Fruit fly (Drosophila melanogaster) whole organism, embryonic: ENCODE results near the gene Ir94a.

Source experiments
- CG10543 ChIP-seq: fragments of 200-800 bp; sonication (Bioruptor generic); optimal IDR thresholded peaks from 3 replicates; lab custom pipeline; 2017; ENCODE audit warnings: missing biosample characterization, mild to moderate bottlenecking, missing genetic modification characterization, moderate library complexity
- CG10959 ChIP-seq: fragments of 200-800 bp; sonication (Bioruptor generic); IDR thresholded peaks from 2 replicates; pipeline ENCODE4 v1.3.6; 2022; ENCODE audit warnings: missing biosample characterization, missing genetic modification characterization
- CG13123 ChIP-seq: fragments of 200-800 bp; sonication (Bioruptor generic); optimal IDR thresholded peaks from 2 replicates; lab custom pipeline; 2016; ENCODE audit warnings: missing biosample characterization, missing genetic modification characterization
- CG13424 ChIP-seq: fragments of 200-800 bp; sonication (Bioruptor generic); optimal IDR thresholded peaks from 2 replicates; lab custom pipeline; 2019; ENCODE audit warnings: missing biosample characterization, mild to moderate bottlenecking, missing genetic modification characterization, moderate library complexity
- CG14441 ChIP-seq: fragments of 200-800 bp; sonication (Bioruptor generic); IDR thresholded peaks from 2 replicates; pipeline ENCODE4 v1.3.6; 2022; ENCODE audit warnings: missing biosample characterization, missing genetic modification characterization
- CG14965 ChIP-seq: fragments of 200-800 bp; sonication (Bioruptor generic); optimal IDR thresholded peaks from 2 replicates; lab custom pipeline; 2016; ENCODE audit warnings: missing biosample characterization, missing genetic modification characterization, borderline replicate concordance
- CG15514 ChIP-seq: fragments of 200-800 bp; sonication (Bioruptor generic); optimal IDR thresholded peaks from 3 replicates; lab custom pipeline; 2017; ENCODE audit warnings: missing biosample characterization, missing genetic modification characterization, mild to moderate bottlenecking, moderate library complexity, missing genetic modification reagents
- CG17328 ChIP-seq: fragments of 200-800 bp; sonication (Bioruptor generic); IDR thresholded peaks from 2 replicates; pipeline ENCODE4 v1.3.6; 2022; ENCODE audit warnings: missing biosample characterization, missing genetic modification characterization
- CG17568 ChIP-seq: fragments of 200-800 bp; sonication (Bioruptor generic); optimal IDR thresholded peaks from 2 replicates; lab custom pipeline; 2018; ENCODE audit warnings: missing biosample characterization, mild to moderate bottlenecking, missing genetic modification characterization, moderate library complexity
- CG3163 ChIP-seq: fragments of 200-800 bp; sonication (Bioruptor generic); optimal IDR thresholded peaks from 3 replicates; lab custom pipeline; 2016; ENCODE audit warnings: missing biosample characterization, missing genetic modification characterization
- CG4820 ChIP-seq: fragments of 200-800 bp; sonication (Bioruptor generic); optimal IDR thresholded peaks from 3 replicates; lab custom pipeline; 2016; ENCODE audit warnings: missing biosample characterization, missing genetic modification characterization
- CG5180 ChIP-seq: fragments of 200-800 bp; sonication (Bioruptor generic); optimal IDR thresholded peaks from 3 replicates; lab custom pipeline; 2017; ENCODE audit warnings: missing biosample characterization, missing genetic modification characterization, mild to moderate bottlenecking, moderate library complexity, missing genetic modification reagents
- CG6689 ChIP-seq: fragments of 200-800 bp; sonication (Bioruptor generic); IDR thresholded peaks from 2 replicates; pipeline ENCODE4 v1.3.6; 2022; ENCODE audit warnings: missing biosample characterization, missing genetic modification characterization
- CG6765 ChIP-seq: fragments of 200-800 bp; sonication (Bioruptor generic); optimal IDR thresholded peaks from 3 replicates; lab custom pipeline; 2017; ENCODE audit warnings: missing biosample characterization, mild to moderate bottlenecking, missing genetic modification characterization
- CG6813 ChIP-seq: fragments of 200-800 bp; sonication (Bioruptor generic); optimal IDR thresholded peaks from 2 replicates; lab custom pipeline; 2017; ENCODE audit warnings: missing biosample characterization, missing genetic modification characterization, mild to moderate bottlenecking, moderate library complexity, missing genetic modification reagents
- CG6854 ChIP-seq: fragments of 200-800 bp; sonication (Bioruptor generic); optimal IDR thresholded peaks from 3 replicates; lab custom pipeline; 2017; ENCODE audit warnings: missing biosample characterization, mild to moderate bottlenecking, missing genetic modification characterization
- CG7556 ChIP-seq: fragments of 200-800 bp; sonication (Bioruptor generic); optimal IDR thresholded peaks from 2 replicates; lab custom pipeline; 2017; ENCODE audit warnings: missing biosample characterization, mild to moderate bottlenecking, missing genetic modification characterization
- CG8281 ChIP-seq: fragments of 200-800 bp; sonication (Bioruptor generic); optimal IDR thresholded peaks from 2 replicates; lab custom pipeline; 2018; ENCODE audit warnings: missing biosample characterization, mild to moderate bottlenecking, missing genetic modification characterization, moderate library complexity
- CG8290 ChIP-seq, 3 experiments: fragments of 200-800 bp; sonication (Bioruptor generic); optimal IDR thresholded peaks; 2 replicates each; lab custom pipeline; 2016 to 2019; ENCODE audit warnings: missing biosample characterization in 3 of 3, missing genetic modification characterization in 3 of 3, mild to moderate bottlenecking in 2 of 3, moderate library complexity in 1 of 3
- Camta ChIP-seq: fragments of 200-800 bp; sonication (Bioruptor generic); optimal IDR thresholded peaks from 2 replicates; lab custom pipeline; 2016; ENCODE audit warnings: missing biosample characterization, missing genetic modification characterization
- Chrac-16 ChIP-seq: fragments of 200-800 bp; sonication (Bioruptor generic); optimal IDR thresholded peaks from 3 replicates; lab custom pipeline; 2016; ENCODE audit warnings: missing biosample characterization, missing genetic modification characterization
- CoRest ChIP-seq: fragments of 200-800 bp; sonication (Bioruptor generic); optimal IDR thresholded peaks from 3 replicates; lab custom pipeline; 2018; ENCODE audit warnings: missing biosample characterization, mild to moderate bottlenecking, missing genetic modification characterization, moderate library complexity
- Ets65A ChIP-seq: fragments of 200-800 bp; sonication (Bioruptor generic); peaks from one replicate; lab custom pipeline; 2016; ENCODE audit warnings: missing biosample characterization, missing genetic modification characterization
- Fer1 ChIP-seq: fragments of 200-800 bp; sonication (Bioruptor generic); optimal IDR thresholded peaks from 2 replicates; lab custom pipeline; 2017; ENCODE audit warnings: missing biosample characterization, mild to moderate bottlenecking, missing genetic modification characterization
- HmgZ ChIP-seq: fragments of 200-800 bp; sonication (Bioruptor generic); optimal IDR thresholded peaks from 2 replicates; lab custom pipeline; 2018; ENCODE audit warnings: missing biosample characterization, mild to moderate bottlenecking, missing genetic modification characterization
- Kr ChIP-seq: fragments of 200-800 bp; sonication (Bioruptor generic); optimal IDR thresholded peaks from 2 replicates; lab custom pipeline; 2017; ENCODE audit warnings: missing biosample characterization, mild to moderate bottlenecking, missing genetic modification characterization
- MESR4 ChIP-seq: fragments of 200-800 bp; sonication (Bioruptor generic); optimal IDR thresholded peaks from 2 replicates; lab custom pipeline; 2018; ENCODE audit warnings: missing biosample characterization, mild to moderate bottlenecking, missing genetic modification characterization, moderate library complexity
- Mad ChIP-seq: fragments of 200-800 bp; sonication (Bioruptor generic); optimal IDR thresholded peaks from 2 replicates; lab custom pipeline; 2016; ENCODE audit warnings: missing biosample characterization, missing genetic modification characterization
- Myb ChIP-seq: fragments of 200-800 bp; sonication (Bioruptor generic); optimal IDR thresholded peaks from 2 replicates; lab custom pipeline; 2016; ENCODE audit warnings: missing biosample characterization, missing genetic modification characterization
- Nf-YB ChIP-seq: fragments of 200-800 bp; sonication (Bioruptor generic); optimal IDR thresholded peaks from 3 replicates; lab custom pipeline; 2019; ENCODE audit warnings: missing biosample characterization, mild to moderate bottlenecking, missing genetic modification characterization, moderate library complexity
- Six4 ChIP-seq: fragments of 200-800 bp; sonication (Bioruptor generic); optimal IDR thresholded peaks from 2 replicates; lab custom pipeline; 2016; ENCODE audit warnings: missing biosample characterization, missing genetic modification characterization
- Sox100B ChIP-seq: fragments of 200-800 bp; sonication (Bioruptor generic); optimal IDR thresholded peaks from 3 replicates; lab custom pipeline; 2018; ENCODE audit warnings: missing biosample characterization, mild to moderate bottlenecking, missing genetic modification characterization
- Sox102F ChIP-seq: fragments of 200-800 bp; sonication (Bioruptor generic); optimal IDR thresholded peaks from 2 replicates; lab custom pipeline; 2018; ENCODE audit warnings: missing biosample characterization, mild to moderate bottlenecking, missing genetic modification characterization, moderate library complexity
- Xrp1 ChIP-seq: fragments of 200-800 bp; sonication (Bioruptor generic); IDR thresholded peaks from 2 replicates; pipeline ENCODE4 v1.3.6; 2022; ENCODE audit warnings: missing biosample characterization, missing genetic modification characterization
- bcd ChIP-seq: fragments of 200-800 bp; sonication (Bioruptor generic); optimal IDR thresholded peaks from 2 replicates; lab custom pipeline; 2017; ENCODE audit warnings: missing biosample characterization, mild to moderate bottlenecking, missing genetic modification characterization
- bigmax ChIP-seq: fragments of 200-800 bp; sonication (Bioruptor generic); optimal IDR thresholded peaks from 2 replicates; lab custom pipeline; 2018; ENCODE audit warnings: missing biosample characterization, mild to moderate bottlenecking, missing genetic modification characterization
- fd3F ChIP-seq: fragments of 200-800 bp; sonication (Bioruptor generic); optimal IDR thresholded peaks from 2 replicates; lab custom pipeline; 2018; ENCODE audit warnings: missing biosample characterization, mild to moderate bottlenecking, missing genetic modification characterization, moderate library complexity
- fru ChIP-seq: fragments of >200 bp; optimal IDR thresholded peaks from 2 replicates; lab custom pipeline; 2017
- gem ChIP-seq: fragments of 200-800 bp; sonication (Bioruptor generic); optimal IDR thresholded peaks from 2 replicates; lab custom pipeline; 2019; ENCODE audit warnings: missing biosample characterization, mild to moderate bottlenecking, missing genetic modification characterization, moderate library complexity
- ken ChIP-seq: fragments of 200-800 bp; sonication (Bioruptor generic); IDR thresholded peaks from 3 replicates; pipeline ENCODE4 v1.3.6; 2022; ENCODE audit warnings: missing biosample characterization, missing genetic modification characterization
- knrl ChIP-seq: fragments of 200-800 bp; sonication (Bioruptor generic); IDR thresholded peaks from 3 replicates; pipeline ENCODE4 v1.3.6; 2022; ENCODE audit warnings: missing biosample characterization, missing genetic modification characterization; ENCODE audit not compliant: partially characterized antibody
- mirr ChIP-seq: fragments of 200-800 bp; sonication (Bioruptor generic); optimal IDR thresholded peaks from 3 replicates; lab custom pipeline; 2018; ENCODE audit warnings: missing biosample characterization, mild to moderate bottlenecking, missing genetic modification characterization
- ro ChIP-seq: fragments of 200-800 bp; sonication (Bioruptor generic); IDR thresholded peaks from 2 replicates; pipeline ENCODE4 v1.3.6; 2022; ENCODE audit warnings: missing biosample characterization, missing genetic modification characterization
- row ChIP-seq: fragments of 200-800 bp; sonication (Bioruptor generic); IDR thresholded peaks from 3 replicates; pipeline ENCODE4 v1.3.6; 2022; ENCODE audit warnings: missing biosample characterization, missing genetic modification characterization
- run ChIP-seq: fragments of 200-800 bp; sonication (Bioruptor generic); optimal IDR thresholded peaks from 3 replicates; lab custom pipeline; 2018; ENCODE audit warnings: missing biosample characterization, mild to moderate bottlenecking, missing genetic modification characterization
- sens ChIP-seq: fragments of 200-800 bp; sonication (Bioruptor generic); peaks from one replicate; lab custom pipeline; 2016; ENCODE audit warnings: missing biosample characterization, missing genetic modification characterization
- shn ChIP-seq: fragments of 200-800 bp; sonication (Bioruptor generic); optimal IDR thresholded peaks from 3 replicates; lab custom pipeline; 2016; ENCODE audit warnings: missing biosample characterization, missing genetic modification characterization
- sisA ChIP-seq: fragments of 200-800 bp; sonication (Bioruptor generic); IDR thresholded peaks from 2 replicates; pipeline ENCODE4 v1.3.6; 2022; ENCODE audit warnings: missing biosample characterization, missing genetic modification characterization
- stwl ChIP-seq: fragments of 200-800 bp; sonication (Bioruptor generic); optimal IDR thresholded peaks from 3 replicates; lab custom pipeline; 2018; ENCODE audit warnings: missing biosample characterization, mild to moderate bottlenecking, missing genetic modification characterization, moderate library complexity
- tgo ChIP-seq: fragments of 200-800 bp; sonication (Bioruptor generic); IDR thresholded peaks from 3 replicates; pipeline ENCODE4 v1.3.6; 2022; ENCODE audit warnings: missing biosample characterization, missing genetic modification characterization
- zfh2 ChIP-seq: fragments of 200-800 bp; sonication (Bioruptor generic); optimal IDR thresholded peaks from 2 replicates; lab custom pipeline; 2016; ENCODE audit warnings: missing biosample characterization, missing genetic modification characterization

Gene Ir94a

DNA sequence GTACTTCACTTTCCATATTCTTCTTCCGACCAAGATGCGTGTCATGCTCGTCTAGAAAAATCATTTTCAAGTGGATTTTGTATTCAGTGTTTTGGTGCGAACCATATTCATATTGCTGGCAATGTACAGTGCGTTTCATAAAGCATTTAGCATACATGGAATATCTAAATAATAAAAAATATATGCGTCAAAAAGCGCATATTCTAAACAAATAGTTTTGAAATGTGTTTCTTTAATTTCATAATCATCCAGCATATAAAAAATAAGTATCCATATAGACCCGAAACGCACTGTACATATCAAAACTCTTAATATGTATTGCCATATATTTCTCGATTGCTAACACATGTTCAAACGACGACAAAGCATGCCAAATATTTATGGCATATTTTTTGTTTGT, 8.0 kb downstream of the Ir94a start (continued):
- peak; percentile 65 for TF ChIP-seq CoRest (tag; lab: Kevin White, UChicago)
- peak; percentile 67 for TF ChIP-seq CG13424
- TF ChIP-seq knrl (GFP tag; lab: Robert Waterston, UW) = no peak
- peak; percentile 82 for TF ChIP-seq sens (GFP tag; lab: Kevin White, UChicago)
- peak; percentile 49 for TF ChIP-seq CG6854
- peak; percentile 76 for TF ChIP-seq row
- peak; percentile 66 for TF ChIP-seq CG14441 (GFP tag; lab: Robert Waterston, UW)
- TF ChIP-seq stwl (tag; lab: Kevin White, UChicago) = no peak
- TF ChIP-seq Nf-YB (GFP tag; lab: Kevin White, UChicago) = no peak
- TF ChIP-seq ken (GFP tag; lab: Robert Waterston, UW) = peak; percentile 58; the same call in 1 of the 3 replicates
- TF ChIP-seq Xrp1 (GFP tag; lab: Robert Waterston, UW) = peak; percentile 54
- no peak for TF ChIP-seq bigmax
- no peak for TF ChIP-seq run (tag; lab: Kevin White, UChicago)
- TF ChIP-seq CG13123 = no peak
- peak; percentile 21 for TF ChIP-seq CG8281 (tag; lab: Kevin White, UChicago)
- TF ChIP-seq Camta (GFP tag; lab: Kevin White, UChicago) = peak; percentile 18
- TF ChIP-seq Mad = no peak
- no peak for TF ChIP-seq CG4820 (GFP tag; lab: Kevin White, UChicago)
- peak; percentile 26 for TF ChIP-seq zfh2 (GFP tag; lab: Kevin White, UChicago)
- TF ChIP-seq MESR4 (GFP tag; lab: Kevin White, UChicago) = no peak
- TF ChIP-seq fd3F (GFP tag; lab: Kevin White, UChicago) = peak; percentile 55
- TF ChIP-seq shn (GFP tag; lab: Kevin White, UChicago) = no peak
- peak; percentile 73; the same call in 2 of the 3 replicates for TF ChIP-seq tgo (GFP tag; lab: Robert Waterston, UW)
- peak; percentile 37 for TF ChIP-seq Sox100B (GFP tag; lab: Kevin White, UChicago)
- no peak for TF ChIP-seq CG6765 (GFP tag; lab: Kevin White, UChicago)
- no peak for TF ChIP-seq sisA
- TF ChIP-seq Kr (GFP tag; lab: Kevin White, UChicago) = no peak
- no peak for TF ChIP-seq fru (lab: Kevin White, UChicago)
- TF ChIP-seq HmgZ (tag; lab: Kevin White, UChicago) = peak; percentile 20
- no peak for TF ChIP-seq ro (GFP tag; lab: Robert Waterston, UW)
- TF ChIP-seq bcd (GFP tag; lab: Kevin White, UChicago) = peak; percentile 32
- peak; percentile 37 for TF ChIP-seq CG17568 (GFP tag; lab: Kevin White, UChicago)
- TF ChIP-seq Fer1 (GFP tag; lab: Kevin White, UChicago) = no peak
- TF ChIP-seq Ets65A (GFP tag; lab: Kevin White, UChicago) = peak; percentile 79
- peak; percentile 29 for TF ChIP-seq CG5180 (GFP tag; lab: Kevin White, UChicago)
- TF ChIP-seq Myb (GFP tag; lab: Kevin White, UChicago) = no peak
- peak; percentile 24 for TF ChIP-seq CG10543 (GFP tag; lab: Kevin White, UChicago)
- peak; percentile 72 for TF ChIP-seq CG6689 (GFP tag; lab: Robert Waterston, UW)
- TF ChIP-seq CG3163 (GFP tag; lab: Kevin White, UChicago) = no peak
- no peak for TF ChIP-seq CG14965
- TF ChIP-seq Sox102F (GFP tag; lab: Kevin White, UChicago) = peak; percentile 57
- peak; percentile 64 for TF ChIP-seq CG17328 (GFP tag; lab: Robert Waterston, UW)
- peak; percentile 26 for TF ChIP-seq Six4 (GFP tag; lab: Kevin White, UChicago)
- peak; percentile 29 for TF ChIP-seq CG15514 (GFP tag; lab: Kevin White, UChicago)
- TF ChIP-seq CG10959 = no peak
- no peak for TF ChIP-seq CG7556 (GFP tag; lab: Kevin White, UChicago)
- TF ChIP-seq mirr (GFP tag; lab: Kevin White, UChicago) = peak; percentile 12
- no peak for TF ChIP-seq CG8290 (GFP tag; optimal IDR thresholded peaks at IDR 0.05; lab: Kevin White, UChicago)
- no peak for TF ChIP-seq CG8290 (tag; optimal IDR thresholded peaks at IDR 0.05; lab: Kevin White, UChicago)
- peak; percentile 31 for TF ChIP-seq Chrac-16
- peak; percentile 46 for TF ChIP-seq CG6813 (GFP tag; lab: Kevin White, UChicago)
- TF ChIP-seq gem = peak; percentile 77
